Fruit fly (Drosophila melanogaster) whole organism, embryonic: Measurements from ENCODE around the gene cl.

Experiments used
- Antp ChIP-seq: fragments of 200-800 bp; sonication (Bioruptor generic); optimal IDR thresholded peaks from 3 replicates; lab custom pipeline; 2016; ENCODE audit warnings: missing biosample characterization, missing genetic modification characterization
- Asciz ChIP-seq: fragments of 200-800 bp; sonication (Bioruptor generic); optimal IDR thresholded peaks from 2 replicates; lab custom pipeline; 2017; ENCODE audit warnings: missing biosample characterization, mild to moderate bottlenecking, missing genetic modification characterization, missing genetic modification reagents
- CG10267 ChIP-seq: fragments of 200-800 bp; sonication (Bioruptor generic); optimal IDR thresholded peaks from 2 replicates; lab custom pipeline; 2018; ENCODE audit warnings: missing biosample characterization, mild to moderate bottlenecking, missing genetic modification characterization, moderate library complexity
- CG10274 ChIP-seq: fragments of 200-800 bp; sonication (Bioruptor generic); optimal IDR thresholded peaks from 3 replicates; lab custom pipeline; 2017; ENCODE audit warnings: missing biosample characterization, mild to moderate bottlenecking, missing genetic modification characterization
- CG10321 ChIP-seq: fragments of 200-800 bp; sonication (Bioruptor generic); IDR thresholded peaks from 2 replicates; pipeline ENCODE4 v1.3.6; 2022; ENCODE audit warnings: missing biosample characterization, missing genetic modification characterization
- CG11695 ChIP-seq: fragments of 200-800 bp; sonication (Bioruptor generic); IDR thresholded peaks from 3 replicates; pipeline ENCODE4 v1.3.6; 2022; ENCODE audit warnings: missing biosample characterization, missing genetic modification characterization
- CG1233 ChIP-seq: fragments of 200-800 bp; sonication (Bioruptor generic); optimal IDR thresholded peaks from 4 replicates; lab custom pipeline; 2018; ENCODE audit warnings: missing biosample characterization, mild to moderate bottlenecking, missing genetic modification characterization
- CG12942 ChIP-seq: fragments of 200-800 bp; sonication (Bioruptor generic); optimal IDR thresholded peaks from 3 replicates; lab custom pipeline; 2016; ENCODE audit warnings: missing biosample characterization, missing genetic modification characterization
- CG13296 ChIP-seq: fragments of 200-800 bp; sonication (Bioruptor generic); optimal IDR thresholded peaks from 3 replicates; lab custom pipeline; 2018; ENCODE audit warnings: missing biosample characterization, mild to moderate bottlenecking, missing genetic modification characterization
- CG14014 ChIP-seq: fragments of 200-800 bp; sonication (Bioruptor generic); IDR thresholded peaks from 2 replicates; pipeline ENCODE4 v1.3.6; 2022; ENCODE audit warnings: missing biosample characterization, missing genetic modification characterization
- CG14965 ChIP-seq: fragments of 200-800 bp; sonication (Bioruptor generic); optimal IDR thresholded peaks from 2 replicates; lab custom pipeline; 2016; ENCODE audit warnings: missing biosample characterization, missing genetic modification characterization, borderline replicate concordance
- CG15269 ChIP-seq: fragments of 200-800 bp; sonication (Bioruptor generic); optimal IDR thresholded peaks from 2 replicates; lab custom pipeline; 2018; ENCODE audit warnings: missing biosample characterization, mild to moderate bottlenecking, missing genetic modification characterization, moderate library complexity
- CG1529 ChIP-seq: fragments of 200-800 bp; sonication (Bioruptor generic); optimal IDR thresholded peaks from 3 replicates; lab custom pipeline; 2018; ENCODE audit warnings: missing biosample characterization, missing genetic modification characterization
- CG16863 ChIP-seq: fragments of 200-800 bp; sonication (Bioruptor generic); optimal IDR thresholded peaks from 3 replicates; lab custom pipeline; 2016; ENCODE audit warnings: missing biosample characterization, missing genetic modification characterization
- CG6791 ChIP-seq: fragments of 200-800 bp; sonication (Bioruptor generic); IDR thresholded peaks from 3 replicates; pipeline ENCODE4 v1.3.6; 2022; ENCODE audit warnings: missing biosample characterization, missing genetic modification characterization; ENCODE audit not compliant: partially characterized antibody
- CG6813 ChIP-seq: fragments of 200-800 bp; sonication (Bioruptor generic); optimal IDR thresholded peaks from 2 replicates; lab custom pipeline; 2017; ENCODE audit warnings: missing biosample characterization, missing genetic modification characterization, mild to moderate bottlenecking, moderate library complexity, missing genetic modification reagents
- CG7357 ChIP-seq: fragments of 200-800 bp; sonication (Bioruptor generic); IDR thresholded peaks from 3 replicates; pipeline ENCODE4 v1.3.6; 2022; ENCODE audit warnings: missing biosample characterization, missing genetic modification characterization
- CG7372 ChIP-seq: fragments of 200-800 bp; sonication (Bioruptor generic); IDR thresholded peaks from 2 replicates; pipeline ENCODE4 v1.3.6; 2022; ENCODE audit warnings: missing biosample characterization, missing genetic modification characterization
- CG7745 ChIP-seq: fragments of 200-800 bp; sonication (Bioruptor generic); optimal IDR thresholded peaks from 2 replicates; lab custom pipeline; 2018; ENCODE audit warnings: missing biosample characterization, mild to moderate bottlenecking, missing genetic modification characterization, moderate library complexity
- CG8290 ChIP-seq, 3 experiments: fragments of 200-800 bp; sonication (Bioruptor generic); optimal IDR thresholded peaks; 2 replicates each; lab custom pipeline; 2016 to 2019; ENCODE audit warnings: missing biosample characterization in 3 of 3, missing genetic modification characterization in 3 of 3, mild to moderate bottlenecking in 2 of 3, moderate library complexity in 1 of 3
- CG9727 ChIP-seq: fragments of 200-800 bp; sonication (Bioruptor generic); optimal IDR thresholded peaks from 3 replicates; lab custom pipeline; 2017; ENCODE audit warnings: missing biosample characterization, mild to moderate bottlenecking, missing genetic modification characterization
- CG9876 ChIP-seq: fragments of 200-800 bp; sonication (Bioruptor generic); optimal IDR thresholded peaks from 2 replicates; lab custom pipeline; 2016; ENCODE audit warnings: missing biosample characterization, missing genetic modification characterization
- Dp ChIP-seq: fragments of 200-800 bp; sonication (Bioruptor generic); optimal IDR thresholded peaks from 2 replicates; lab custom pipeline; 2018; ENCODE audit warnings: missing biosample characterization, mild to moderate bottlenecking, missing genetic modification characterization, moderate library complexity
- Dref ChIP-seq: fragments of 200-800 bp; sonication (Bioruptor generic); IDR thresholded peaks from 2 replicates; pipeline ENCODE4 v1.3.6; 2022; ENCODE audit warnings: missing biosample characterization, missing genetic modification characterization
- Drgx ChIP-seq: fragments of 200-800 bp; sonication (Bioruptor generic); IDR thresholded peaks from 2 replicates; pipeline ENCODE4 v1.3.6; 2022; ENCODE audit warnings: missing biosample characterization, missing genetic modification characterization
- E2f1 ChIP-seq: fragments of 200-800 bp; sonication (Bioruptor generic); IDR thresholded peaks from 2 replicates; pipeline ENCODE4 v1.3.6; 2022; ENCODE audit warnings: missing biosample characterization, missing genetic modification characterization
- Ets65A ChIP-seq: fragments of 200-800 bp; sonication (Bioruptor generic); peaks from one replicate; lab custom pipeline; 2016; ENCODE audit warnings: missing biosample characterization, missing genetic modification characterization
- Fer2 ChIP-seq: fragments of 200-800 bp; sonication (Bioruptor generic); optimal IDR thresholded peaks from 2 replicates; lab custom pipeline; 2018; ENCODE audit warnings: missing biosample characterization, mild to moderate bottlenecking, missing genetic modification characterization, moderate library complexity
- H15 ChIP-seq: fragments of 200-800 bp; sonication (Bioruptor generic); IDR thresholded peaks from 3 replicates; pipeline ENCODE4 v1.3.6; 2022; ENCODE audit warnings: missing biosample characterization, missing genetic modification characterization
- Hr39 ChIP-seq: fragments of >200 bp; optimal IDR thresholded peaks from 2 replicates; lab custom pipeline; 2017
- Meics ChIP-seq: fragments of 200-800 bp; sonication (Bioruptor generic); optimal IDR thresholded peaks from 2 replicates; lab custom pipeline; 2017; ENCODE audit warnings: missing biosample characterization, mild to moderate bottlenecking, missing genetic modification characterization
- Mes4 ChIP-seq: fragments of 200-800 bp; sonication (Bioruptor generic); optimal IDR thresholded peaks from 2 replicates; lab custom pipeline; 2016; ENCODE audit warnings: missing biosample characterization, missing genetic modification characterization
- Oli ChIP-seq: fragments of 200-800 bp; sonication (Bioruptor generic); optimal IDR thresholded peaks from 2 replicates; lab custom pipeline; 2018; ENCODE audit warnings: missing biosample characterization, mild to moderate bottlenecking, missing genetic modification characterization, moderate library complexity
- Pdp1 ChIP-seq, 2 experiments: fragments of 200-800 bp; sonication (Bioruptor generic); optimal IDR thresholded peaks; 3 replicates each; lab custom pipeline; 2016; ENCODE audit warnings: missing biosample characterization in 2 of 2, missing genetic modification characterization in 2 of 2, mild to moderate bottlenecking in 1 of 2, moderate library complexity in 1 of 2
- Side ChIP-seq: fragments of 200-800 bp; sonication (Bioruptor generic); optimal IDR thresholded peaks from 2 replicates; lab custom pipeline; 2016; ENCODE audit warnings: missing biosample characterization, missing genetic modification characterization
- Sox100B ChIP-seq: fragments of 200-800 bp; sonication (Bioruptor generic); optimal IDR thresholded peaks from 3 replicates; lab custom pipeline; 2018; ENCODE audit warnings: missing biosample characterization, mild to moderate bottlenecking, missing genetic modification characterization
- ewg ChIP-seq: fragments of 200-800 bp; sonication (Bioruptor generic); optimal IDR thresholded peaks from 3 replicates; lab custom pipeline; 2017; ENCODE audit warnings: mild to moderate bottlenecking, missing biosample characterization, missing genetic modification reagents, missing genetic modification characterization
- fd96Cb ChIP-seq: fragments of 200-800 bp; sonication (Bioruptor generic); optimal IDR thresholded peaks from 2 replicates; lab custom pipeline; 2018; ENCODE audit warnings: missing biosample characterization, mild to moderate bottlenecking, missing genetic modification characterization, moderate library complexity
- ftz-f1 ChIP-seq: fragments of 200-800 bp; sonication (Bioruptor generic); optimal IDR thresholded peaks from 2 replicates; lab custom pipeline; 2016; ENCODE audit warnings: missing biosample characterization, missing genetic modification characterization
- hkb ChIP-seq, 2 experiments: fragments of 200-800 bp in 1 of 2; fragments of >200 bp in 1 of 2; sonication (Bioruptor generic) in 1 of 2; IDR thresholded peaks in 1 of 2; optimal IDR thresholded peaks in 1 of 2; 2 replicates each; pipeline versions ENCODE4 v1.3.6 to Lab custom; 2017 to 2022; ENCODE audit warnings: missing biosample characterization in 1 of 2, missing genetic modification characterization in 1 of 2
- jumu ChIP-seq: fragments of 200-800 bp; sonication (Bioruptor generic); optimal IDR thresholded peaks from 3 replicates; lab custom pipeline; 2016; ENCODE audit warnings: missing biosample characterization, missing genetic modification characterization
- klu ChIP-seq: fragments of 200-800 bp; sonication (Bioruptor generic); IDR thresholded peaks from 2 replicates; pipeline ENCODE4 v1.3.6; 2022; ENCODE audit warnings: missing biosample characterization, missing genetic modification characterization
- nmo ChIP-seq: fragments of 200-800 bp; sonication (Bioruptor generic); optimal IDR thresholded peaks from 2 replicates; lab custom pipeline; 2018; ENCODE audit warnings: missing biosample characterization, mild to moderate bottlenecking, missing genetic modification characterization, moderate library complexity
- oc ChIP-seq: fragments of 200-800 bp; sonication (Bioruptor generic); optimal IDR thresholded peaks from 2 replicates; lab custom pipeline; 2018; ENCODE audit warnings: missing biosample characterization, mild to moderate bottlenecking, missing genetic modification characterization, moderate library complexity
- phol ChIP-seq: fragments of 200-800 bp; sonication (Bioruptor generic); optimal IDR thresholded peaks from 3 replicates; lab custom pipeline; 2018; ENCODE audit warnings: missing biosample characterization, mild to moderate bottlenecking, missing genetic modification characterization, moderate library complexity
- so ChIP-seq: fragments of 200-800 bp; sonication (Bioruptor generic); IDR thresholded peaks from 3 replicates; pipeline ENCODE4 v1.3.6; 2022; ENCODE audit warnings: missing biosample characterization, missing genetic modification characterization
- tap ChIP-seq: fragments of 200-800 bp; optimal IDR thresholded peaks from 3 replicates; lab custom pipeline; 2019; ENCODE audit warnings: missing biosample characterization, mild to moderate bottlenecking, missing genetic modification characterization, moderate library complexity
- tio ChIP-seq: fragments of 200-800 bp; sonication (Bioruptor generic); optimal IDR thresholded peaks from 2 replicates; lab custom pipeline; 2017; ENCODE audit warnings: missing biosample characterization, missing genetic modification characterization, inconsistent platforms

The cl gene

dm6 chr2L:5496468-5497093 lies 23.4 kb upstream of the cl start (continued):
- TF ChIP-seq CG6791 (GFP tag; lab: Robert Waterston, UW) = no peak
- TF ChIP-seq Dp = no peak
- peak; percentile 67 for TF ChIP-seq phol (tag; lab: Kevin White, UChicago)
- TF ChIP-seq Meics (GFP tag; lab: Kevin White, UChicago) = peak; percentile 40
- TF ChIP-seq Ets65A (GFP tag; lab: Kevin White, UChicago) = peak; percentile 91
- peak; percentile 32 for TF ChIP-seq Side
- peak; percentile 52 for TF ChIP-seq Antp (GFP tag; lab: Kevin White, UChicago)
- peak; percentile 48 for TF ChIP-seq Sox100B (GFP tag; lab: Kevin White, UChicago)
- peak; percentile 56 for TF ChIP-seq tap (tag; lab: Kevin White, UChicago)
- TF ChIP-seq Pdp1 (GFP tag; optimal IDR thresholded peaks at IDR 0.05; lab: Kevin White, UChicago) = peak in 1 of 2 experiments; percentile 32
- peak; percentile 56 for TF ChIP-seq fd96Cb
- 0 out of 3 replicates have a peak, but pooled peaks have one; percentile 51 for TF ChIP-seq CG11695 (GFP tag; lab: Robert Waterston, UW)
- no peak for TF ChIP-seq Fer2 (tag; lab: Kevin White, UChicago)
- TF ChIP-seq Mes4 = peak; percentile 35
- peak; percentile 26; the same call in 1 of the 2 replicates for TF ChIP-seq E2f1 (GFP tag; lab: Robert Waterston, UW)
- no peak for TF ChIP-seq Dref
- 0 out of 2 replicates have a peak, but pooled peaks have one; percentile 33 for TF ChIP-seq klu (GFP tag; lab: Robert Waterston, UW)
- peak; percentile 70 for TF ChIP-seq nmo (GFP tag; lab: Kevin White, UChicago)
- peak; percentile 96 for TF ChIP-seq oc (tag; lab: Kevin White, UChicago)
- TF ChIP-seq CG9876 (GFP tag; lab: Kevin White, UChicago) = no peak
- no peak for TF ChIP-seq Hr39 (lab: Kevin White, UChicago)
- TF ChIP-seq ftz-f1 (GFP tag; lab: Kevin White, UChicago) = no peak
- TF ChIP-seq CG7745 (tag; lab: Kevin White, UChicago) = peak; percentile 6
- no peak for TF ChIP-seq CG10274 (GFP tag; lab: Kevin White, UChicago)
- TF ChIP-seq CG1233 = peak; percentile 35
- peak; percentile 62 for TF ChIP-seq Oli (tag; lab: Kevin White, UChicago)
- TF ChIP-seq CG10321 (GFP tag; lab: Robert Waterston, UW) = no peak; the same call in 1 of the 2 replicates
- peak; percentile 34 for TF ChIP-seq CG16863 (GFP tag; lab: Kevin White, UChicago)
- no peak for TF ChIP-seq hkb (optimal IDR thresholded peaks at IDR 0.05; lab: Kevin White, UChicago)
- TF ChIP-seq hkb (GFP tag; IDR thresholded peaks at IDR 0.05; lab: Robert Waterston, UW) = peak; percentile 70
- TF ChIP-seq CG12942 (GFP tag; lab: Kevin White, UChicago) = peak; percentile 21
- peak; percentile 57 for TF ChIP-seq CG8290 (GFP tag; optimal IDR thresholded peaks at IDR 0.05; lab: Kevin White, UChicago)
- peak in 1 of 2 experiments; percentile 27 for TF ChIP-seq CG8290 (tag; optimal IDR thresholded peaks at IDR 0.05; lab: Kevin White, UChicago)
- TF ChIP-seq jumu (GFP tag; lab: Kevin White, UChicago) = peak; percentile 34
- TF ChIP-seq CG14965 (GFP tag; lab: Kevin White, UChicago) = no peak
- peak; percentile 34 for TF ChIP-seq CG6813
- peak; percentile 37; the same call in 1 of the 3 replicates for TF ChIP-seq H15 (GFP tag; lab: Robert Waterston, UW)
- TF ChIP-seq CG7357 = peak; percentile 12; the same call in 1 of the 3 replicates
- peak; percentile 36 for TF ChIP-seq Asciz
- TF ChIP-seq CG13296 (GFP tag; lab: Kevin White, UChicago) = peak; percentile 41
- TF ChIP-seq Drgx = no peak
- TF ChIP-seq CG10267 = peak; percentile 66
- TF ChIP-seq ewg (GFP tag; lab: Kevin White, UChicago) = peak; percentile 18
- 0 out of 2 replicates have a peak, but pooled peaks have one; percentile 50 for TF ChIP-seq CG14014
- peak; percentile 70 for TF ChIP-seq CG7372 (GFP tag; lab: Robert Waterston, UW)
- peak; percentile 45 for TF ChIP-seq tio (GFP tag; lab: Kevin White, UChicago)
- TF ChIP-seq CG9727 = peak; percentile 55
- peak; percentile 41 for TF ChIP-seq CG1529 (GFP tag; lab: Kevin White, UChicago)
- TF ChIP-seq so (GFP tag; lab: Robert Waterston, UW) = 0 out of 3 replicates have a peak, but pooled peaks have one; percentile 45
- TF ChIP-seq CG15269 (tag; lab: Kevin White, UChicago) = peak; percentile 62
